Worm (Caenorhabditis elegans) whole organism, L4 larva: ENCODE measurements around the gene M04C3.1.

ENCODE experiments used
- F10B5.3 ChIP-seq: sonication (generic microtip); optimal IDR thresholded peaks from 2 replicates; lab custom pipeline; 2016; ENCODE audit warnings: mild to moderate bottlenecking, missing genetic modification characterization, missing compliant biosample characterization
- R02D3.7 ChIP-seq: fragments of 150-350 bp; sonication (generic microtip); optimal IDR thresholded peaks from 3 replicates; lab custom pipeline; 2014; ENCODE audit warnings: missing biosample characterization, missing genetic modification characterization
- Y5F2A.4 ChIP-seq: fragments of 200-800 bp; sonication (Bioruptor generic); optimal IDR thresholded peaks from 2 replicates; lab custom pipeline; 2018; ENCODE audit warnings: mild to moderate bottlenecking, missing genetic modification characterization, missing compliant biosample characterization
- aha-1 ChIP-seq: fragments of 150-350 bp; peaks from one replicate; lab custom pipeline; 2014; ENCODE audit warnings: missing biosample characterization, missing genetic modification characterization
- aly-2 ChIP-seq: sonication (generic microtip); optimal IDR thresholded peaks from 2 replicates; lab custom pipeline; 2018; ENCODE audit warnings: missing biosample characterization, missing genetic modification characterization
- ceh-32 ChIP-seq: sonication (generic microtip); optimal IDR thresholded peaks from 2 replicates; lab custom pipeline; 2016; ENCODE audit warnings: mild to moderate bottlenecking, missing genetic modification characterization, missing compliant biosample characterization; ENCODE audit not compliant: poor library complexity
- ceh-44 ChIP-seq: fragments of 200-800 bp; sonication (Bioruptor generic); IDR thresholded peaks from 2 replicates; pipeline ENCODE4 v1.3.6; 2022; ENCODE audit warnings: missing genetic modification reagents, missing genetic modification characterization, missing compliant biosample characterization
- ceh-62 ChIP-seq: sonication (generic microtip); optimal IDR thresholded peaks from 2 replicates; lab custom pipeline; 2017; ENCODE audit warnings: missing biosample characterization, missing genetic modification characterization
- ceh-82 ChIP-seq: sonication (generic microtip); optimal IDR thresholded peaks from 2 replicates; lab custom pipeline; 2017; ENCODE audit warnings: missing biosample characterization, missing genetic modification characterization
- daf-16 ChIP-seq, 3 experiments: sonication (generic microtip); optimal IDR thresholded peaks; 2 replicates each; lab custom pipeline; 2016 to 2017; ENCODE audit warnings: missing genetic modification characterization in 3 of 3, missing genetic modification reagents in 3 of 3, mild to moderate bottlenecking in 2 of 3, missing compliant biosample characterization in 2 of 3, missing biosample characterization in 1 of 3, moderate library complexity in 1 of 3
- dmd-6 ChIP-seq: fragments of 200-800 bp; sonication (Bioruptor generic); IDR thresholded peaks from 2 replicates; pipeline ENCODE4 v1.3.6; 2022; ENCODE audit warnings: missing genetic modification reagents, missing genetic modification characterization, missing compliant biosample characterization
- duxl-1 ChIP-seq: sonication (generic microtip); optimal IDR thresholded peaks from 2 replicates; lab custom pipeline; 2016; ENCODE audit warnings: mild to moderate bottlenecking, missing genetic modification characterization, moderate library complexity, missing compliant biosample characterization; ENCODE audit not compliant: poor library complexity
- dve-1 ChIP-seq: sonication (generic microtip); optimal IDR thresholded peaks from 2 replicates; lab custom pipeline; 2017; ENCODE audit warnings: antibody characterized with exemption, mild to moderate bottlenecking, missing genetic modification characterization, missing compliant biosample characterization; ENCODE audit not compliant: insufficient read depth
- egl-27 ChIP-seq: sonication (generic microtip); optimal IDR thresholded peaks from 3 replicates; lab custom pipeline; 2017; ENCODE audit warnings: missing biosample characterization, missing genetic modification reagents, missing genetic modification characterization
- egl-43 ChIP-seq: fragments of 200-800 bp; sonication (Bioruptor generic); IDR thresholded peaks from 2 replicates; pipeline ENCODE4 v1.3.6; 2022; ENCODE audit warnings: missing genetic modification reagents, missing genetic modification characterization, missing compliant biosample characterization
- hlh-11 ChIP-seq: fragments of 200-800 bp; sonication (Bioruptor generic); optimal IDR thresholded peaks from 2 replicates; lab custom pipeline; 2018; ENCODE audit warnings: mild to moderate bottlenecking, missing genetic modification characterization, missing compliant biosample characterization
- jun-1 ChIP-seq: fragments of 150-350 bp; optimal IDR thresholded peaks from 2 replicates; lab custom pipeline; 2014; ENCODE audit warnings: missing biosample characterization, missing genetic modification reagents, missing genetic modification characterization
- lin-13 ChIP-seq: fragments of 150-350 bp; optimal IDR thresholded peaks from 2 replicates; lab custom pipeline; 2014; ENCODE audit warnings: missing biosample characterization, missing genetic modification reagents, missing genetic modification characterization
- lin-39 ChIP-seq: fragments of 150-350 bp; optimal IDR thresholded peaks from 2 replicates; lab custom pipeline; 2014; ENCODE audit warnings: missing biosample characterization, missing genetic modification reagents, missing genetic modification characterization
- madf-9 ChIP-seq: fragments of 200-800 bp; sonication (Bioruptor generic); conservative IDR thresholded peaks from 2 replicates; pipeline ENCODE4 v1.3.6; 2022; ENCODE audit warnings: missing genetic modification reagents, missing genetic modification characterization, missing compliant biosample characterization
- mdl-1 ChIP-seq, 2 experiments: fragments of 150-350 bp in 1 of 2; sonication (generic microtip) in 1 of 2; optimal IDR thresholded peaks; 2 replicates each; lab custom pipeline; 2014 to 2017; ENCODE audit warnings: missing biosample characterization in 2 of 2, missing genetic modification characterization in 2 of 2
- mdt-29 ChIP-seq: fragments of 200-800 bp; sonication (Bioruptor generic); IDR thresholded peaks from 2 replicates; pipeline ENCODE4 v1.3.6; 2022; ENCODE audit warnings: missing genetic modification reagents, missing genetic modification characterization, missing compliant biosample characterization
- mes-2 ChIP-seq: sonication (generic microtip); optimal IDR thresholded peaks from 2 replicates; lab custom pipeline; 2016; ENCODE audit warnings: missing genotype, mild to moderate bottlenecking, missing genetic modification characterization, missing compliant biosample characterization; ENCODE audit not compliant: poor library complexity, severe bottlenecking
- nhr-10 ChIP-seq: fragments of 150-350 bp; optimal IDR thresholded peaks from 2 replicates; lab custom pipeline; 2014; ENCODE audit warnings: missing biosample characterization, missing genetic modification characterization
- nhr-102 ChIP-seq: sonication (generic microtip); optimal IDR thresholded peaks from 2 replicates; lab custom pipeline; 2016; ENCODE audit warnings: mild to moderate bottlenecking, missing genetic modification characterization, moderate library complexity, missing compliant biosample characterization
- nhr-28 ChIP-seq: fragments of 150-350 bp; optimal IDR thresholded peaks from 2 replicates; lab custom pipeline; 2014; ENCODE audit warnings: missing biosample characterization, missing genetic modification characterization
- pqm-1 ChIP-seq: sonication (generic microtip); optimal IDR thresholded peaks from 2 replicates; lab custom pipeline; 2017; ENCODE audit warnings: missing biosample characterization, missing genetic modification characterization
- rbr-2 ChIP-seq: sonication (generic microtip); optimal IDR thresholded peaks from 2 replicates; lab custom pipeline; 2016; ENCODE audit warnings: missing genotype, missing genetic modification characterization, missing compliant biosample characterization
- spr-3 ChIP-seq: fragments of 200-800 bp; sonication (Bioruptor generic); optimal IDR thresholded peaks from 2 replicates; lab custom pipeline; 2018; ENCODE audit warnings: mild to moderate bottlenecking, missing genetic modification characterization, missing compliant biosample characterization
- tag-97 ChIP-seq: fragments of 200-800 bp; sonication (Bioruptor generic); IDR thresholded peaks from 2 replicates; pipeline ENCODE4 v1.3.6; 2022; ENCODE audit warnings: missing genetic modification characterization, missing compliant biosample characterization
- unc-62 ChIP-seq, 3 experiments: fragments of 150-350 bp in 1 of 3; sonication (generic microtip); optimal IDR thresholded peaks in 2 of 3; peaks in 1 of 3; 1 replicate in 1 of 3; 2 replicates in 2 of 3; lab custom pipeline; 2014 to 2017; ENCODE audit warnings: missing biosample characterization in 3 of 3, missing genetic modification characterization in 3 of 3, missing genetic modification reagents in 3 of 3, missing genotype in 1 of 3

The M04C3.1 gene

DNA sequence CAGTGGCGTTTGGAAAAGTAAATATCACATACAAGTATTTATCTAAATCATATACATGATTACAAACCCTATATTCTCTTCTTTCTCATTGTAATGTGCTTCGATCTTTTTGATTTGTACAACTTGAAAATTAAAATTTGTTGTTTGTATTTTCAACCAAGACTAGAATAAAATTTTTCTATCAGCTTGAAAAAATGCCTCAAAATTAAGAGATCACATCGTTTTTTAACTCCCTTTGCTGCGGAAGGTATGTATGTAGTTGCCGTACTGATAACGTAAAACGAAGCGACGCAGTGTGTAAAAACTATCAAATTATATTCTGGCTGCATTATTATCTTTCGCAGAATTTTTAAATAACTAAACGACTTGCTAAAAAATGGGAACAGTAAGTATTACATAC, 27.6 kb downstream of the M04C3.1 start, which contains the start of gene C25F9.15 (continued):
- no peak for TF ChIP-seq ceh-32 (tag; lab: Kevin White, UChicago)

DNA sequence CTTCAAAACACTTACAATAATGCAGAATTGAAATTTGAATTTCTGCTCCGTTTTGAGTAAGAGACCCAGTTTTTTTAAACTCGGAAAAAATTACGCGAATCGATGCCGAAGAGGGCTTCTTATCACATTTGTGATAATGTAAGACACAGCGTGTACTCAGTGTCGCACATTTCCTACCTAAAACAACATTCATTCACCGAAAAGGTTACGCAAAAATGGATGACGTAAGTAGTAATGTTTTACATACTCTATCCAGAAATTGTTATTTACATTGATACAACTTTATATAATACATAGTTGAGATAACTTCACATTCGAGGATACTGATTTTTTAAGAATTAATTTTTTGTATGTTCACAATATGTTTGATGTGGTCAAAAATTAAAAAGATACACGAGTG, 28.9 kb downstream of the M04C3.1 start, which contains the start of the genes C25F9.4 and C25F9.9:
Gene C25F9.4 (minus strand): TSS at position 101 of the 400 bp plus-strand sequence.
Gene C25F9.9 (plus strand): TSS at position 137 of the 400 bp plus-strand sequence.
- TF ChIP-seq pqm-1 (tag; lab: Kevin White, UChicago) = peak; percentile 41
- TF ChIP-seq ceh-82 (tag; lab: Kevin White, UChicago) = no peak
- TF ChIP-seq daf-16 (GFP tag; optimal IDR thresholded peaks at IDR 0.05; lab: Kevin White, UChicago) = no peak
- TF ChIP-seq daf-16 (tag; optimal IDR thresholded peaks at IDR 0.05; lab: Kevin White, UChicago) = peak; percentile 27
- peak in 1 of 2 experiments; percentile 29 for TF ChIP-seq unc-62 (GFP tag; optimal IDR thresholded peaks at IDR 0.05 in 1 of 2; lab: Kevin White, UChicago)
- no peak for TF ChIP-seq unc-62 (tag; optimal IDR thresholded peaks at IDR 0.05; lab: Kevin White, UChicago)
- no peak for TF ChIP-seq mdl-1 (tag; optimal IDR thresholded peaks at IDR 0.05; lab: Kevin White, UChicago)
- no peak for TF ChIP-seq egl-27 (tag; lab: Kevin White, UChicago)
- TF ChIP-seq nhr-28 (tag; lab: Kevin White, UChicago) = peak; percentile 20
- peak; percentile 36; the same call in 1 of the 2 replicates for TF ChIP-seq dmd-6 (GFP tag; lab: Robert Waterston, UW)

DNA sequence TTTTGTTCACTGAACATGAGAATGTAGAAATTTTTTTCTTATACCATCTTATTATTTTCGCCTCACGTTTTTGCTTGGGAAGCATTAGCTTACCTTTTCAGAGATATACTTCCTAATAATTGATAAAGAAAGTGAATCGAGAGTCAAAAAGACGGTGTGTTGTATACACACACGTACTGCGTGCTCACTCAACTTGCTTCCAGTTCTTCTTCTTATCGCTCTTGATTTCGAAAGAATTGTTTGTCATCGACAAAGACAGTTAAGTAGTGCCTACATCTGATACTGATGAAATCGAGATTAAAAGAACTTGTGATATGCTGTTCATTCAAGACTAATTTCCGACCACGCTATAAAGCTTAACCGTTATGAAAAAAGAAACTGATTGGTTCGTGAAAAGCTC, 34.7 kb downstream of the M04C3.1 start, which contains the start of gene C25F9.5:
Gene C25F9.5 (minus strand): TSS at position 195 of the 400 bp plus-strand sequence.
- TF ChIP-seq spr-3 (GFP tag; lab: Kevin White, UChicago) (no peak), mes-2 (tag; lab: Kevin White, UChicago) (no peak), dmd-6 (GFP tag; lab: Robert Waterston, UW) (peak; percentile 53; the same call in 1 of the 2 replicates), egl-43 (no peak), daf-16 (GFP tag; optimal IDR thresholded peaks at IDR 0.05; lab: Kevin White, UChicago) (no peak), daf-16 (tag; optimal IDR thresholded peaks at IDR 0.05; lab: Kevin White, UChicago) (peak; percentile 66), aly-2 (tag; lab: Kevin White, UChicago) (no peak), hlh-11 (tag; lab: Kevin White, UChicago) (peak; percentile 48), nhr-28 (tag; lab: Kevin White, UChicago) (peak; percentile 47), mdt-29 (GFP tag; lab: Robert Waterston, UW) (no peak), pqm-1 (tag; lab: Kevin White, UChicago) (peak; percentile 87), lin-39 (tag; lab: Kevin White, UChicago) (no peak), duxl-1 (peak; percentile 12), ceh-44 (GFP tag; lab: Robert Waterston, UW) (no peak), tag-97 (GFP tag; lab: Robert Waterston, UW) (no peak), dve-1 (tag; lab: Kevin White, UChicago) (peak; percentile 56), rbr-2 (no peak), nhr-102 (tag; lab: Kevin White, UChicago) (no peak), madf-9 (GFP tag; lab: Robert Waterston, UW) (no peak), unc-62 (GFP tag; optimal IDR thresholded peaks at IDR 0.05 in 1 of 2; lab: Kevin White, UChicago) (no peak), unc-62 (tag; optimal IDR thresholded peaks at IDR 0.05; lab: Kevin White, UChicago) (no peak), nhr-10 (tag; lab: Kevin White, UChicago) (no peak), jun-1 (tag; lab: Kevin White, UChicago) (no peak), Y5F2A.4 (GFP tag; lab: Kevin White, UChicago) (no peak), F10B5.3 (no peak), lin-13 (GFP tag; lab: Kevin White, UChicago) (no peak), ceh-62 (tag; lab: Kevin White, UChicago) (no peak)

DNA sequence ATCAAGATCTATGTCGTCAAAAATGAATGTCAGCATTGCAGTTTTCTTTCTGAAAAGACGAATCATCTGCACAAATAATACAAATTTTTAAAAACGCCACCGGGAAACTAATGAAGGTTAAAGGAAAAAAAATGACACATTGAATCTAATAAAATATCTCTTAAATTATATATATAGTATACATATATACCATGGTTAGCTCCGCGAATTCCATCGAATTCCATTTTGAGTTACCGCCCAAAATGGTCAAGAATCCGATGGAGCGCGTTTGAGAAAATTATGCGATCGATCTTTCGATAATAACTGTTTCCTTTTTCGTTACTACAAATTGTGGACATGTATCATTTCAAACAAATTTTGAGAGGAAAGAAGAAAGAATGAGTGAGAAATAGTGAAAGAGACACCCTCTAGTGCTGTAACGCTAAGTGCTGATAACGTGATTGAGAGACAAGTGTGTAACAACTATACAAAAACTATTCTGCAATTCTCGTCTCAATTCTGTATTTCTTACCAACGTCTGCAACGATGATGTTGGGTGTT, 40.1 kb downstream of the M04C3.1 start, which contains the start of the genes C25F9.6 and C25F9.10:
Gene C25F9.6 (minus strand): TSS at position 51 of the 540 bp plus-strand sequence.
Gene C25F9.10 (plus strand): TSS at position 454 of the 540 bp plus-strand sequence.
- TF ChIP-seq dve-1 (tag; lab: Kevin White, UChicago) = peak; percentile 18
- no peak for TF ChIP-seq R02D3.7 (tag; lab: Kevin White, UChicago)
- TF ChIP-seq nhr-28 (tag; lab: Kevin White, UChicago) = peak; percentile 63
- TF ChIP-seq pqm-1 (tag; lab: Kevin White, UChicago) = peak; percentile 62
- TF ChIP-seq lin-13 (GFP tag; lab: Kevin White, UChicago) = no peak
- TF ChIP-seq daf-16 (GFP tag; optimal IDR thresholded peaks at IDR 0.05; lab: Kevin White, UChicago) = no peak
- peak; percentile 65 for TF ChIP-seq daf-16 (tag; optimal IDR thresholded peaks at IDR 0.05; lab: Kevin White, UChicago)
- no peak for TF ChIP-seq ceh-82 (tag; lab: Kevin White, UChicago)
- TF ChIP-seq unc-62 (GFP tag; optimal IDR thresholded peaks at IDR 0.05 in 1 of 2; lab: Kevin White, UChicago) = peak in 1 of 2 experiments; percentile 2
- no peak for TF ChIP-seq unc-62 (tag; optimal IDR thresholded peaks at IDR 0.05; lab: Kevin White, UChicago)
- peak; percentile 55 for TF ChIP-seq dmd-6 (GFP tag; lab: Robert Waterston, UW)
- TF ChIP-seq aha-1 (tag; lab: Kevin White, UChicago) = peak; percentile 39
- peak; percentile 28 for TF ChIP-seq hlh-11 (tag; lab: Kevin White, UChicago)
